Fruit fly (Drosophila melanogaster) S2 (cell line): Measurements from ENCODE around the gene CG12288.

Experiments
- CG8478 ChIP-seq: fragments of >200 bp; optimal IDR thresholded peaks from 2 replicates; lab custom pipeline; 2018
- CTCF ChIP-seq, 2 experiments: fragments of >200 bp; optimal IDR thresholded peaks; 2 replicates each; lab custom pipeline; 2018

DNA sequence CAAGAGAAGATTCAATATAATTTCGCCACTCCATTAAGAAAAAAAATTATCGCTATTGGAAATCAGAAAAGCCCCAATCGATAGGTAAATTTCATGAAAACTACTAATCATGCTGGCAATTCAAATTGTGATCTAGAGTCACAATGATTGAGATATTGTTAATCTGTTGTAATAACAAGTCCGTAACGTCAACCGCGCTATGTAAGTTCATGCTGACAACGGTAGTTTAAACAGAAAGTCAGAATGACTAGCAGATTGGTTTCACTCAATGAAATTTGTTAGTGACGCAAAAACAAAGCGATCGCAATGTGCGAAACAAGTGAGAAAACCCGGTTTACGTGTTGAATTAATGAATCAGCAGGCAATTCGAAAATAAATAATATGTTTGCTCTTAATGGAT, 44.9 kb downstream of the CG12288 start:
- TF ChIP-seq CG8478 (lab: Kevin White, UChicago), result no peak
- TF ChIP-seq CTCF (optimal IDR thresholded peaks at IDR 0.05; lab: Kevin White, UChicago), result no peak
